Worm (Caenorhabditis elegans): ENCODE data around the gene skr-12.

Gene skr-12

DNA sequence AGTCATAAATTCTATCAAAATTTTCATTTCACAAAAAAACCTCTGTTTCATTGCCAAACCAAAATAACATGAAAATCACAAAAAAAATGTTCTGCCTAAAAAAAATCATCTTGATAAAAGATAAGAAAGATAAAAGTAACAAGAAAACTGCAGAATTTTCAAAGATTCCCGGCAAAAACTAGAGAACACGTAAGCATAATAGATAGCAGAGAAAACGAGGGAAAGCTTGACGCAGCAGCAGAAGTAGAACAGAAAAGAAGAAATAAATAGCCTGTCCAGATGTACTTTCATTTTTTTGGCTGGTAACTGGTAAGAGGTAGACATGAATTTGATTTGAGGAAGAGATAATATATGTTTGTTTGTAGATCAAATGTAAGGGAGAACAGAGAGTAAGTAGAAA lies 43.7 kb downstream of the skr-12 start:
- TF ChIP-seq sptf-2 (GFP tag; optimal IDR thresholded peaks at IDR 0.05) (no peak), cebp-2 (GFP tag; IDR thresholded peaks at IDR 0.05) (no peak), D2030.7 (GFP tag; IDR thresholded peaks at IDR 0.05) (no peak), egl-44 (GFP tag; IDR thresholded peaks at IDR 0.05) (no peak), madf-6 (GFP tag; IDR thresholded peaks at IDR 0.05) (no peak), ZK185.1 (tag; optimal IDR thresholded peaks at IDR 0.05; ENCODE audit: poor library complexity, severe bottlenecking) (no peak), unc-62 (GFP tag; optimal IDR thresholded peaks at IDR 0.05) (no peak), ceh-100 (GFP tag; IDR thresholded peaks at IDR 0.05) (no peak), ama-1 (optimal IDR thresholded peaks at IDR 0.05) (no peak), ama-1 (GFP tag; optimal IDR thresholded peaks at IDR 0.05) (no peak), ztf-26 (tag; optimal IDR thresholded peaks at IDR 0.05) (no peak), ceh-40 (GFP tag; IDR thresholded peaks at IDR 0.05) (no peak), C17E4.6 (GFP tag; IDR thresholded peaks at IDR 0.05) (no peak)

DNA sequence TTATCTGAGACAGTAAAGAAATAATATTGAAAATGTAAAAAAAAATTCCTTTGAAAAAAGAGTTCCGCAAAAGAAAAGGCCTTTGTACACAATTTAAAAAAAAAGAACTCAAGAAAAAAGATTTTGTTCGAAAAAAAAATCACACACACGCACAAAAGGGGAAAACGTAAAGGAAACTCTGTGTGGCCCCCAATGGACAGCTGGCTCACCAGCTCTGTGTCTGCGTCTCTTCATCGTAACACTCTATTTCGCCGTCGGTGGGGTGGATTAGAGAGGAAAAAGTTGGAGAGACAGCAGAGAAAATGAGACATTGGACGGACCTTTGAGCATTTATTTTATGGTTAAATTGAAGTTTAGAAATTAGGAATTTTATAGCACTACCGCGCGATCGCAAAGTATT lies 48.0 kb downstream of the skr-12 start:
- TF ChIP-seq mel-28 (tag; optimal IDR thresholded peaks at IDR 0.05; ENCODE audit: borderline replicate concordance) = no peak
- TF ChIP-seq hmg-1.2 (GFP tag; IDR thresholded peaks at IDR 0.05) = peak; percentile 79

DNA sequence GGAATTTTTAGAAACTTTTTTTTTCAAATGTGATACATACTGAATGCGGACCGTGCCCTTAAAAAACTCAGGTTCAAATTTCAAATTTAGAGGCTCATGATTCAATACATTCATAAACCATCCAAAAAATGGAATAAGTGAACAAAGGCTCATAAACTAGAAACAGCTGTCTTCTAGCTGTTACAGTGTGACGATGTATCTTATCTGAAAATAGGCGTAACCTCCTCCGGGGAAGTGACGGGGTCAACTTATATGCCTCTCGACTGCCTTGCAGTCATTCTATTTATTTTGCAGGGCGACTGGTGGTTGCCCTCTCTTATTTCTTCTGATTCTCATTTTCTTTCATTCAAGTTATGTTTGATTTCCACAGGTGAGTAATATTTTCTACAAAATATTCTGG lies 49.0 kb downstream of the skr-12 start, which contains the start of gene Y116A8B.1:
TSS of gene Y116A8B.1 (plus strand) at position 301 of the 400 bp plus-strand sequence.
- TF ChIP-seq attf-6 (GFP tag; IDR thresholded peaks at IDR 0.05) (no peak), F39B2.1 (GFP tag; IDR thresholded peaks at IDR 0.05) (no peak), attf-5 (GFP tag; optimal IDR thresholded peaks at IDR 0.05) (no peak), lin-35 (GFP tag; optimal IDR thresholded peaks at IDR 0.05) (no peak), madf-10 (tag; optimal IDR thresholded peaks at IDR 0.05) (no peak), unc-62 (GFP tag; optimal IDR thresholded peaks at IDR 0.05) (no peak), ztf-25 (GFP tag; IDR thresholded peaks at IDR 0.05) (no peak), egl-18 (GFP tag; IDR thresholded peaks at IDR 0.05) (no peak), nhr-90 (tag; optimal IDR thresholded peaks at IDR 0.05) (no peak), let-607 (tag; optimal IDR thresholded peaks at IDR 0.05) (no peak), ztf-26 (tag; optimal IDR thresholded peaks at IDR 0.05) (no peak), nhr-80 (tag; optimal IDR thresholded peaks at IDR 0.05) (no peak), egl-44 (GFP tag; IDR thresholded peaks at IDR 0.05) (no peak), ceh-27 (GFP tag; optimal IDR thresholded peaks at IDR 0.05) (no peak)

Measured in whole organism, young adult.